Fruit fly (Drosophila melanogaster): ENCODE data around the gene CG8475.

The CG8475 gene

dm6 chr2L:8239032-8239650 lies 42.4 kb upstream of the CG8475 start (continued):
- TF ChIP-seq sisA (GFP tag; IDR thresholded peaks at IDR 0.05) (no peak), cwo (GFP tag; optimal IDR thresholded peaks at IDR 0.05) (peak; percentile 19), CG34376 (GFP tag; optimal IDR thresholded peaks at IDR 0.05) (peak; percentile 42), Jarid2 (GFP tag; optimal IDR thresholded peaks at IDR 0.05) (no peak), CG1792 (GFP tag; optimal IDR thresholded peaks at IDR 0.05) (no peak), Med (GFP tag) (peak; percentile 29), stc (GFP tag; IDR thresholded peaks at IDR 0.05) (no peak), CG4360 (GFP tag; IDR thresholded peaks at IDR 0.05) (peak; percentile 72), gem (tag; optimal IDR thresholded peaks at IDR 0.05) (no peak), CG10543 (GFP tag; optimal IDR thresholded peaks at IDR 0.05) (no peak), CG11456 (GFP tag; IDR thresholded peaks at IDR 0.05) (no peak), sd (tag; optimal IDR thresholded peaks at IDR 0.05) (peak; percentile 96), sqz (GFP tag; optimal IDR thresholded peaks at IDR 0.05) (no peak), CG5953 (GFP tag; IDR thresholded peaks at IDR 0.05) (no peak), vnd (GFP tag; IDR thresholded peaks at IDR 0.05; ENCODE audit: partially characterized antibody) (no peak), CG30431 (GFP tag; optimal IDR thresholded peaks at IDR 0.05) (no peak), Spps (tag; optimal IDR thresholded peaks at IDR 0.05) (no peak), GATAe (GFP tag; conservative IDR thresholded peaks at IDR 0.05) (peak; percentile 75; the same call in 1 of the 2 replicates), CG17912 (GFP tag; optimal IDR thresholded peaks at IDR 0.05) (no peak), CG18599 (GFP tag; optimal IDR thresholded peaks at IDR 0.05) (peak; percentile 34), H15 (GFP tag; IDR thresholded peaks at IDR 0.05) (no peak), gro (GFP tag; optimal IDR thresholded peaks at IDR 0.05) (peak; percentile 22), dan (GFP tag; IDR thresholded peaks at IDR 0.05) (no peak), ara (GFP tag; IDR thresholded peaks at IDR 0.05) (no peak), ab (GFP tag; optimal IDR thresholded peaks at IDR 0.05) (no peak), hb (GFP tag; IDR thresholded peaks at IDR 0.05; ENCODE audit: partially characterized antibody) (no peak), chinmo (GFP tag; IDR thresholded peaks at IDR 0.05; ENCODE audit: partially characterized antibody) (peak; percentile 75; the same call in 3 of the 4 replicates), zfh2 (GFP tag; optimal IDR thresholded peaks at IDR 0.05) (no peak), br (optimal IDR thresholded peaks at IDR 0.05) (no peak), MTF-1 (GFP tag; optimal IDR thresholded peaks at IDR 0.05; ENCODE audit: borderline replicate concordance) (no peak), trem (tag; optimal IDR thresholded peaks at IDR 0.05) (no peak), repo (GFP tag; optimal IDR thresholded peaks at IDR 0.05) (no peak)

dm6 chr2L:8233571-8233970 lies 36.9 kb upstream of the CG8475 start:
- no peak for TF ChIP-seq Neu2 (GFP tag; optimal IDR thresholded peaks at IDR 0.05; ENCODE audit: borderline replicate concordance)
- no peak for TF ChIP-seq insv (GFP tag; optimal IDR thresholded peaks at IDR 0.05)
- TF ChIP-seq sc (optimal IDR thresholded peaks at IDR 0.05): no peak
- no peak for TF ChIP-seq sc (GFP tag; optimal IDR thresholded peaks at IDR 0.05)
- no peak for TF ChIP-seq her (GFP tag; optimal IDR thresholded peaks at IDR 0.05)
- no peak for TF ChIP-seq Scr (GFP tag; IDR thresholded peaks at IDR 0.05; ENCODE audit: partially characterized antibody)
- no peak for TF ChIP-seq CG42726 (GFP tag; IDR thresholded peaks at IDR 0.05; ENCODE audit: partially characterized antibody)
- TF ChIP-seq Vsx1 (GFP tag; optimal IDR thresholded peaks at IDR 0.05): no peak
- no peak for TF ChIP-seq CTCF (GFP tag; optimal IDR thresholded peaks at IDR 0.05)
- TF ChIP-seq CG2116 (GFP tag; optimal IDR thresholded peaks at IDR 0.05): no peak
- TF ChIP-seq Atf3 (GFP tag; optimal IDR thresholded peaks at IDR 0.05): no peak
- no peak for TF ChIP-seq NC2α (GFP tag; optimal IDR thresholded peaks at IDR 0.05)
- no peak for TF ChIP-seq trh (GFP tag; optimal IDR thresholded peaks at IDR 0.05)
- no peak for TF ChIP-seq ems (GFP tag; optimal IDR thresholded peaks at IDR 0.05)
- TF ChIP-seq trem (tag; optimal IDR thresholded peaks at IDR 0.05): no peak
- TF ChIP-seq Hr3 (GFP tag; optimal IDR thresholded peaks at IDR 0.05): no peak
- TF ChIP-seq seq (GFP tag; IDR thresholded peaks at IDR 0.05): no peak
- TF ChIP-seq CG13296 (GFP tag; optimal IDR thresholded peaks at IDR 0.05): no peak
- no peak for TF ChIP-seq oc (tag; optimal IDR thresholded peaks at IDR 0.05)
- no peak for TF ChIP-seq CG15601 (tag; optimal IDR thresholded peaks at IDR 0.05)
- no peak for TF ChIP-seq Stat92E (GFP tag; optimal IDR thresholded peaks at IDR 0.05)
- no peak for TF ChIP-seq CG34422 (GFP tag; IDR thresholded peaks at IDR 0.05)
